Fruit fly (Drosophila melanogaster): Measurements from ENCODE around the gene Rrp47.

The Rrp47 gene

DNA sequence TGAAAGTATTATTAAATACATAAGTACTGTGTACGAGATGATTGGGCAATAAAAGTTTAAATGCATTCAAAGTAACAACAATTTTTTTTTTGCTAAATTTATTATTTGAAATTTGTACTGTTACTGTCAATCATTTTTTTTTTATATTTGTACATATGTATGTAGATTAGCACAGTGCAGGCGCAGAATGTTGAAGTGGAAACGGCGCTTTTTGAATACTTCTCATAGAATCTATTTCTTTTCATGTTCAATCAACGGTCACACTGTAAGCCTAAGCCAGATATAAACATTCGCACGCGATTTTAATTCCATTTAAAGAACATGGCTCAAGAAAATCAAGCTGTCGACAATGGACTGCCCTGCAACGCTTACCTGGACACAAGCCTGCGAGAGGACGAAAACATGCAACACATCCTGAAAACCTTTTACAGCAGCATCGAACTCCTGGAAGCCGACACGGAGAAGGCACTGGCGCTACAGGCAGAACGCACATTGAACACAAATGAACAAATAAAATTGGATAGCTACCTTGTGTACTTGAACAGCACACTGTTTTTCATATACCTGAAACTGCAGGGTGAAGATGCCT is at the start of gene Rrp47:
TSS of gene Rrp47 (plus strand) at position 163 of the 589 bp plus-strand sequence.
- TF ChIP-seq CTCF (optimal IDR thresholded peaks at IDR 0.05): no peak
- TF ChIP-seq CG8478 (optimal IDR thresholded peaks at IDR 0.05): no peak

DNA sequence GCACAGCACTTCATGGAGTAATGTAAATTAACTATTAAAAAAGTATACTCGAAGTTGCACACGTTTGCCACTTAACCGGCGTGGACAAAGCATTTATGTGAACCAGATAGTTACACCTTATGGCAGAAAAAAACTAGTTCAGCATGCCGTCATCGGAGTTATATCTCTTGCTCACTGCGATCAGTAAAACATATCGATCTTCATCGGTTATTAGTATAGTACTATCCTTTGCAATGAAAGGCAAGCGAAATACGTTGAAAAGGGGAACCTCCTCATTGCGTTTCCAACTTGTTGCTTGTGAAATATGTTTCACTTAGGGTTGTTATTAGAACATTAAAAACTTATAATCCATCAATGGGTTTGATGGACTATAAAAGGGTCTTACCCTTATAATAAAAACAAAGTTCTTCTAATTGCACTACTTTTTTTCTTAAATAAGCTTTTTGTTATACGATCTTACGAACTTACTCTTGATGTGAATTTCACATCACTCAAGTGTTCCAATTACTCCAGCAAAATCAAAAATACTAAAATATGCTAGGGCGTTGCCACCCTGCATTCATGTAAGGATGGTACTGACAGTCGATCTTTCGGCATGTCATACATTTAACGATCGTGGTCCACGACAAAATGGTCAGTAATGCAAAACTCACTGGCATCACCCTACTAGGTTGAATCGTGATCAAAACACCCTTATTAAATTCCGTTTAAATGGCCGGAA is 35.0 kb upstream of the Rrp47 start, which contains the start of gene CycD:
TSS of gene CycD (minus strand) at position 113 of the 721 bp plus-strand sequence.
- no peak for TF ChIP-seq CTCF (optimal IDR thresholded peaks at IDR 0.05)
- no peak for TF ChIP-seq CG8478 (optimal IDR thresholded peaks at IDR 0.05)

DNA sequence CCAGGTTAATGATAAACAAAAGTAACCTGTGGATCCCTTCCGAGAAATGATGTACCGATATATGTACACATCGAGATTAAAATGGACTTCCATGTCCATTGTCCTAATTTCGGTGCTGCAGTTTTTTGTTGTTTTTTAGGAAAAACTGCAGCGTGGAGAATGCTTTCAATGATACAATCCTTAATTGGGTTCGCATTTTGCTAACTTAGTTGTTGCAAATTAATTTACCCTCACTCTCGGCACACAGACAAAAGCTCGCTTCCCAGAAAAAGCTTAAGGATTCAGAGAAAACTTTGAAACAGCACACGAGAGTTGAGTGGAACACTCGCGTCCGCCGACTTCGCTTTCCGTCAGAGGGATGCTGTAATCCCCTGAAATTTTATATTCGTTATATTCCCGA is 34.1 kb upstream of the Rrp47 start, which contains the start of gene Lrp4:
TSS of gene Lrp4 (plus strand) at position 301 of the 400 bp plus-strand sequence.
- TF ChIP-seq CG8478 (optimal IDR thresholded peaks at IDR 0.05): no peak
- TF ChIP-seq CTCF (optimal IDR thresholded peaks at IDR 0.05): no peak

DNA sequence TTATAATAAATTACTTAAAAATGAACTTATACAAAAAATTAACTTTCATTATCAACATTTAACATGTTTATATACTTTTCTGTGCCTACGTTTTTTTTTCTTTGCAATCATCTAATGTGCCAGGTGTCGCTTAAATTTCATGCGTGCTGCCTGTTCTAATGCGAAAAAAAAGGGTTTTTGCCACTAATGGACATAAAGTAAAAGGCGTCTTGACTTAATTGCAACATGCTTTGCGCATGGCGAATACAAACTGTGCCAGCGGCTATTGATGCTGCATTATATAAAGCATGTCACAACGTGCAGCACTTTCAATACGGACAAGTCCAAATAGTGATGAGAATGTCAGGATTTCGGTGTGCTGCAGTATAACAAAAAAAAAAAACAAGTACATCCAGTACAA is 23.0 kb upstream of the Rrp47 start, which contains the start of gene CG8916:
TSS of gene CG8916 (plus strand) at position 301 of the 400 bp plus-strand sequence.
- no peak for TF ChIP-seq CTCF (optimal IDR thresholded peaks at IDR 0.05)
- no peak for TF ChIP-seq CG8478 (optimal IDR thresholded peaks at IDR 0.05)

DNA sequence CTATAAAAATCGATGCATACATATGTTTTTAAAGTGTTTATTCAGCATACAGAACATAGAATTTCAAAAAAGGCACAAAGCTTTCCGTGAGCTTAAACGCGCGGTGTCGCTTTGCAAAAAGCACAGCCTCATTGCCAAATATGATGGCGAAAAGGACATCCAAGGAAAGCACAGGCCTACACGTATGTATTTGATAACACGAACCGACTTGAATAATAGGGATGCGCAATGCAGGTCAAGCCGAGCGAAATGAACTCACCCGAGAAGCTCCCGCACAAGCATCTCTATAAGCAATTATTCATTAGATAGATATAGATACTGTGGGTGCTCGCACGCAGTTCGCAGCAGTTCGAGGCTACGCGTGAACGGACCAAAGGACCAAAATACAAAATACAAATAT is 19.9 kb upstream of the Rrp47 start, which contains the start of gene Lcch3:
TSS of gene Lcch3 (plus strand) at position 301 of the 400 bp plus-strand sequence.
- TF ChIP-seq CTCF (optimal IDR thresholded peaks at IDR 0.05) (no peak), CG8478 (optimal IDR thresholded peaks at IDR 0.05) (no peak)

dm6 chrX:15933504-15934225 is 11.0 kb upstream of the Rrp47 start, which contains the start of gene Ranbp16:
Gene Ranbp16 (minus strand): TSS chrX:15933867.
- TF ChIP-seq CTCF (optimal IDR thresholded peaks at IDR 0.05) (no peak), CG8478 (optimal IDR thresholded peaks at IDR 0.05) (no peak)

dm6 chrX:15934226-15934547 is 10.5 kb upstream of the Rrp47 start:
- TF ChIP-seq CTCF (optimal IDR thresholded peaks at IDR 0.05) (no peak), CG8478 (optimal IDR thresholded peaks at IDR 0.05) (no peak)

DNA sequence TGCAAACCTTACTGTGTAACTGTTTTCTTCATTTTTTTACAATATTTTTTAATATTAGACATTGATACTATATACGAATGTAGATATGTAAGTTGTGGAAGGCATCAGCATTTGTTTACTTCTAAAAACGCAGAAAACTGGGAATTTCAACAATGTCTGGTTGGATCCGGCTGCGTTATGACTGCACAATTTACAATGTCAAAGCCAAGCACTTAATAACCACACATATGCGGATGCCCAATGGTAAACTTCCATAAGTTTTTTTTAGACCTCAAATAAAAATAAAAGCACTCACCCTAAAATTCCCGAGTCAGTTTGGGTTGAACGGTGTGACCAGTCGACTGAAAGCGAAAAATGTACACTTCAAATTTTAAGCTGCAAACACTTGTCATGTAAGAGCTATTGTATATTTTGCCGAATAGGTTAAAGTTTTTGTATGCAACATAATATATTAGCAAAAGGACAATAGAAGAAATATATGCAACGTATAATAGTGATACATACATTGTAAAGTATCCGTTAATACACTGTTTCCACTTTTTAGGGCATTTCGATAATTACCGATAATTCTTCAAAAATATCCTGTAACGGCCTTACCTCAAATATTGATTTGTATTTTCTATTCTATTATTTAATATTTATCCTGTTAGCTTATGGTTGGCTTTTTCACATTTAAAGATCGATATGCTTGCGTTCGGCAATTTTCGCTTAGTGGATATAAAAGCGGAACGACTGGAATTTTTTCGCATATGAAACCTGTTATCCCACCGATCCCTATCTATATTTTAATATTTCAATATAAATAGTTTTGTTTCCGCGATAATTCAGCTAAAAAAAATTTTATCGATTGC is 4.4 kb upstream of the Rrp47 start, which contains the start of gene Stim:
TSS of gene Stim (minus strand) at position 347 of the 851 bp plus-strand sequence.
- TF ChIP-seq CG8478 (optimal IDR thresholded peaks at IDR 0.05): no peak

DNA sequence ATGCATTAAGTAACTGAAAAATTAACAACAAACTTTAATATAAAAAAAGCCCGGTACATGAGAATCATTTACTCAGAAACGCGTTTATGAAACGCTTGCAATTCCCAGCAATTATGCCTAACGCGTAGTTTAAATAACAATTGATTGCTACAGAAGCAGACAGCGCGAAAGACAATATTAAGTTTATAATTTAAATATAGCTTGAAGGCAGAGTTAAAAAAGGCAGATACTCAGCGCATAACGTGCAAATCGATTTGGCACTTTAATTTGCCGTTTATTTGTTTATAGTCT is 3.8 kb upstream of the Rrp47 start, which contains the start of gene CG8924:
TSS of gene CG8924 (plus strand) at position 122 of the 291 bp plus-strand sequence.
- TF ChIP-seq CG8478 (optimal IDR thresholded peaks at IDR 0.05): no peak
- no peak for TF ChIP-seq CTCF (optimal IDR thresholded peaks at IDR 0.05)

DNA sequence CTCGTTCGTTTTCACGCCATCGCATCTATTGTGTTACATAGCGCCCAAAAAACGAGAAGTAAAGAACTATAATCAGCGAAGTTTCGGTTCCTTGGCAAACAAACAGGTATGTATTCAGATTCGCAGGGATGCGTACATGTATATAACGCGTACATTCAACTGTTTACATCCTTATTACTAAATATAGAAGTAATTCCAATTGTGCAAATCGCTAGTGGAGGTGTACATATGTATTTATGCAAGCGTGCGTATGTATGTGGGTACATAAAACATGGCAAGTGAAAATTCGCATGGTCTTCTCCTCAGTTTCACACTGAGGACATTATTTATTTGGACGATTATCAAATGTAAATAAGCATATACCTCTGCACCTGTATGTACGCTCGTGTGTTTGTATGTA is 3.2 kb upstream of the Rrp47 start:
- TF ChIP-seq CTCF (optimal IDR thresholded peaks at IDR 0.05) (no peak), CG8478 (optimal IDR thresholded peaks at IDR 0.05) (no peak)

- no peak for TF ChIP-seq CTCF (optimal IDR thresholded peaks at IDR 0.05)
- no peak for TF ChIP-seq CG8478 (optimal IDR thresholded peaks at IDR 0.05)
Observed at dm6 chrX:15950056-15950455, 5.4 kb downstream of the Rrp47 start.

- TF ChIP-seq CTCF (optimal IDR thresholded peaks at IDR 0.05): no peak
- no peak for TF ChIP-seq CG8478 (optimal IDR thresholded peaks at IDR 0.05)
Observed at dm6 chrX:15969577-15969976, 24.9 kb downstream of the Rrp47 start.

dm6 chrX:15971574-15971973 is 26.9 kb downstream of the Rrp47 start:
- no peak for TF ChIP-seq CTCF (optimal IDR thresholded peaks at IDR 0.05)
- TF ChIP-seq CG8478 (optimal IDR thresholded peaks at IDR 0.05): no peak

- no peak for TF ChIP-seq CTCF (optimal IDR thresholded peaks at IDR 0.05)
Observed at dm6 chrX:15973157-15973774, 28.6 kb downstream of the Rrp47 start, which contains the start of gene mmd. Gene mmd (minus strand): TSS chrX:15973159.
